Worm (Caenorhabditis elegans) whole organism, L3 larva: ENCODE measurements around the gene Y39A3CL.3.

Experiments used
- R02D3.7 ChIP-seq: fragments of 150-350 bp; optimal IDR thresholded peaks from 2 replicates; lab custom pipeline; 2014; ENCODE audit warnings: missing biosample characterization, missing genetic modification characterization
- ZK546.5 ChIP-seq: sonication (generic microtip); optimal IDR thresholded peaks from 2 replicates; lab custom pipeline; 2017; ENCODE audit warnings: missing biosample characterization, missing genetic modification characterization
- aly-2 ChIP-seq: fragments of 150-350 bp; optimal IDR thresholded peaks from 2 replicates; lab custom pipeline; 2014; ENCODE audit warnings: missing biosample characterization, missing genetic modification characterization
- ama-1 ChIP-seq: fragments of 150-350 bp; optimal IDR thresholded peaks from 2 replicates; lab custom pipeline; 2018
- ceh-16 ChIP-seq: sonication (generic microtip); optimal IDR thresholded peaks from 2 replicates; lab custom pipeline; 2017; ENCODE audit warnings: missing biosample characterization, missing genetic modification characterization
- ceh-28 ChIP-seq: fragments of 150-350 bp; optimal IDR thresholded peaks from 2 replicates; lab custom pipeline; 2014; ENCODE audit warnings: missing biosample characterization, missing genetic modification reagents, missing genetic modification characterization
- ceh-82 ChIP-seq: fragments of 150-350 bp; optimal IDR thresholded peaks from 2 replicates; lab custom pipeline; 2014; ENCODE audit warnings: missing biosample characterization, missing genetic modification characterization
- ceh-9 ChIP-seq: sonication (generic microtip); optimal IDR thresholded peaks from 2 replicates; lab custom pipeline; 2018; ENCODE audit warnings: missing biosample characterization, missing genetic modification characterization
- daf-12 ChIP-seq: fragments of 150-350 bp; optimal IDR thresholded peaks from 2 replicates; lab custom pipeline; 2014; ENCODE audit warnings: missing biosample characterization, missing genetic modification reagents, missing genetic modification characterization
- egl-27 ChIP-seq: sonication (generic microtip); optimal IDR thresholded peaks from 4 replicates; lab custom pipeline; 2017; ENCODE audit warnings: missing biosample characterization, missing genetic modification reagents, missing genetic modification characterization
- egl-5 ChIP-seq: fragments of 150-350 bp; optimal IDR thresholded peaks from 2 replicates; lab custom pipeline; 2017; ENCODE audit warnings: missing biosample characterization, missing genetic modification reagents, missing genetic modification characterization, inconsistent platforms
- elt-1 ChIP-seq: fragments of 150-350 bp; optimal IDR thresholded peaks from 2 replicates; lab custom pipeline; 2014; ENCODE audit warnings: missing biosample characterization, missing genetic modification characterization
- elt-2 ChIP-seq: sonication (generic microtip); optimal IDR thresholded peaks from 2 replicates; lab custom pipeline; 2016; ENCODE audit warnings: missing genetic modification reagents, mild to moderate bottlenecking, missing genetic modification characterization, missing compliant biosample characterization
- elt-3 ChIP-seq, 3 experiments: fragments of 150-350 bp in 1 of 3; sonication (generic microtip) in 2 of 3; optimal IDR thresholded peaks; 2 replicates in 2 of 3; 4 replicates in 1 of 3; lab custom pipeline; 2014 to 2017; ENCODE audit warnings: missing biosample characterization in 3 of 3, missing genetic modification characterization in 3 of 3
- eor-1 ChIP-seq, 2 experiments: fragments of 150-350 bp; optimal IDR thresholded peaks; 2 replicates each; lab custom pipeline; 2014 to 2018; ENCODE audit warnings: missing biosample characterization in 2 of 2, missing genetic modification characterization in 2 of 2
- fkh-10 ChIP-seq: sonication (generic microtip); optimal IDR thresholded peaks from 2 replicates; lab custom pipeline; 2017; ENCODE audit warnings: missing biosample characterization, missing genetic modification reagents, missing genetic modification characterization
- fkh-2 ChIP-seq: fragments of 150-350 bp; optimal IDR thresholded peaks from 2 replicates; lab custom pipeline; 2014; ENCODE audit warnings: missing biosample characterization, missing genetic modification reagents, missing genetic modification characterization
- fos-1 ChIP-seq: fragments of 150-350 bp; optimal IDR thresholded peaks from 2 replicates; lab custom pipeline; 2014; ENCODE audit warnings: missing biosample characterization, missing genetic modification characterization
- hmg-11 ChIP-seq: sonication (generic microtip); optimal IDR thresholded peaks from 2 replicates; lab custom pipeline; 2016; ENCODE audit warnings: missing genetic modification characterization, missing compliant biosample characterization
- jun-1 ChIP-seq: fragments of 150-350 bp; optimal IDR thresholded peaks from 2 replicates; lab custom pipeline; 2014; ENCODE audit warnings: missing biosample characterization, missing genetic modification reagents, missing genetic modification characterization
- lin-15B ChIP-seq: fragments of 150-350 bp; optimal IDR thresholded peaks from 2 replicates; lab custom pipeline; 2014; ENCODE audit warnings: missing biosample characterization, missing genetic modification characterization
- lin-39 ChIP-seq: fragments of 150-350 bp; optimal IDR thresholded peaks from 2 replicates; lab custom pipeline; 2018; ENCODE audit warnings: missing biosample characterization, missing genetic modification reagents, missing genetic modification characterization
- lsy-12 ChIP-seq: sonication (generic microtip); optimal IDR thresholded peaks from 2 replicates; lab custom pipeline; 2016; ENCODE audit warnings: mild to moderate bottlenecking, missing genetic modification characterization, missing compliant biosample characterization
- mdl-1 ChIP-seq: fragments of 150-350 bp; optimal IDR thresholded peaks from 2 replicates; lab custom pipeline; 2014; ENCODE audit warnings: missing biosample characterization, missing genetic modification characterization
- mml-1 ChIP-seq: fragments of 150-350 bp; sonication (generic microtip); optimal IDR thresholded peaks from 3 replicates; lab custom pipeline; 2014; ENCODE audit warnings: missing biosample characterization, missing genetic modification characterization
- nfya-1 ChIP-seq: sonication (generic microtip); optimal IDR thresholded peaks from 2 replicates; lab custom pipeline; 2017; ENCODE audit warnings: missing genetic modification characterization, mild to moderate bottlenecking, missing compliant biosample characterization, antibody characterized with exemption, moderate library complexity; ENCODE audit not compliant: insufficient read depth
- nhr-11 ChIP-seq: fragments of 150-350 bp; optimal IDR thresholded peaks from 2 replicates; lab custom pipeline; 2014; ENCODE audit warnings: missing biosample characterization, missing genetic modification characterization
- nhr-12 ChIP-seq: fragments of 150-350 bp; optimal IDR thresholded peaks from 2 replicates; lab custom pipeline; 2014; ENCODE audit warnings: missing biosample characterization, missing genetic modification characterization
- nhr-23 ChIP-seq: fragments of 150-350 bp; optimal IDR thresholded peaks from 2 replicates; lab custom pipeline; 2014; ENCODE audit warnings: missing biosample characterization, missing genetic modification reagents, missing genetic modification characterization
- nhr-237 ChIP-seq: fragments of 150-350 bp; optimal IDR thresholded peaks from 2 replicates; lab custom pipeline; 2014; ENCODE audit warnings: missing biosample characterization, missing genetic modification characterization
- nhr-25 ChIP-seq: sonication (generic microtip); optimal IDR thresholded peaks from 2 replicates; lab custom pipeline; 2017; ENCODE audit warnings: missing biosample characterization, missing genetic modification characterization
- nhr-28 ChIP-seq: fragments of 150-350 bp; optimal IDR thresholded peaks from 2 replicates; lab custom pipeline; 2014; ENCODE audit warnings: missing biosample characterization, missing genetic modification characterization
- nhr-43 ChIP-seq: sonication (generic microtip); optimal IDR thresholded peaks from 2 replicates; lab custom pipeline; 2016; ENCODE audit warnings: mild to moderate bottlenecking, missing genetic modification characterization, missing compliant biosample characterization; ENCODE audit not compliant: poor library complexity, severe bottlenecking
- nhr-67 ChIP-seq: fragments of 150-350 bp; optimal IDR thresholded peaks from 2 replicates; lab custom pipeline; 2014; ENCODE audit warnings: missing biosample characterization, missing genetic modification characterization
- nhr-76 ChIP-seq: fragments of 150-350 bp; sonication (generic microtip); optimal IDR thresholded peaks from 5 replicates; lab custom pipeline; 2014; ENCODE audit warnings: missing biosample characterization, missing genetic modification characterization
- nhr-77 ChIP-seq: fragments of 150-350 bp; optimal IDR thresholded peaks from 2 replicates; lab custom pipeline; 2014; ENCODE audit warnings: missing biosample characterization, missing genetic modification characterization
- pha-4 ChIP-seq: fragments of 150-350 bp; optimal IDR thresholded peaks from 2 replicates; lab custom pipeline; 2014; ENCODE audit warnings: missing biosample characterization, missing genetic modification reagents, missing genetic modification characterization
- pqm-1 ChIP-seq: fragments of 150-350 bp; optimal IDR thresholded peaks from 2 replicates; lab custom pipeline; 2017; ENCODE audit warnings: missing biosample characterization, missing genetic modification characterization, inconsistent platforms
- sea-2 ChIP-seq: fragments of 150-350 bp; sonication (generic microtip); optimal IDR thresholded peaks from 4 replicates; lab custom pipeline; 2014; ENCODE audit warnings: missing biosample characterization, missing genetic modification reagents, missing genetic modification characterization
- skn-1 ChIP-seq: fragments of 150-350 bp; optimal IDR thresholded peaks from 2 replicates; lab custom pipeline; 2014; ENCODE audit warnings: missing biosample characterization, missing genetic modification characterization
- snpc-4 ChIP-seq: fragments of 150-350 bp; optimal IDR thresholded peaks from 2 replicates; lab custom pipeline; 2014; ENCODE audit warnings: missing biosample characterization, missing genetic modification characterization
- tbx-2 ChIP-seq: sonication (generic microtip); optimal IDR thresholded peaks from 2 replicates; lab custom pipeline; 2016; ENCODE audit warnings: mild to moderate bottlenecking, missing genetic modification characterization, missing compliant biosample characterization
- unc-39 ChIP-seq: sonication (generic microtip); optimal IDR thresholded peaks from 4 replicates; lab custom pipeline; 2017; ENCODE audit warnings: missing biosample characterization, missing genetic modification characterization
- unc-62 ChIP-seq: fragments of 150-350 bp; sonication (generic microtip); optimal IDR thresholded peaks from 4 replicates; lab custom pipeline; 2014; ENCODE audit warnings: missing biosample characterization, missing genetic modification reagents, missing genetic modification characterization
- zag-1 ChIP-seq: fragments of 150-350 bp; optimal IDR thresholded peaks from 2 replicates; lab custom pipeline; 2014; ENCODE audit warnings: missing biosample characterization, missing genetic modification characterization
- ztf-11 ChIP-seq: fragments of 150-350 bp; optimal IDR thresholded peaks from 2 replicates; lab custom pipeline; 2014; ENCODE audit warnings: missing biosample characterization, missing genetic modification characterization
- ztf-4 ChIP-seq: fragments of 150-350 bp; optimal IDR thresholded peaks from 2 replicates; lab custom pipeline; 2014; ENCODE audit warnings: missing biosample characterization, missing genetic modification characterization

The Y39A3CL.3 gene

ce11 chrIII:1769993-1770392 lies 7.6 kb upstream of the Y39A3CL.3 start, which contains the start of gene tbx-43:
TSS of gene tbx-43 (minus strand) at chrIII:1770093.
- TF ChIP-seq egl-5 = no peak
- TF ChIP-seq daf-12 (tag; lab: Kevin White, UChicago) = no peak
- TF ChIP-seq, all 47 proteins: peak for 0

- TF ChIP-seq nhr-77 (tag; lab: Kevin White, UChicago) (no peak), nhr-28 (tag; lab: Kevin White, UChicago) (no peak), fkh-2 (no peak), jun-1 (no peak), daf-12 (tag; lab: Kevin White, UChicago) (no peak), hmg-11 (tag; lab: Kevin White, UChicago) (no peak), ceh-82 (no peak), pha-4 (tag; lab: Kevin White, UChicago) (no peak), lsy-12 (tag; lab: Kevin White, UChicago) (no peak), egl-27 (tag; lab: Kevin White, UChicago) (no peak), ama-1 (no peak), ZK546.5 (tag; lab: Kevin White, UChicago) (no peak), ztf-4 (tag; lab: Kevin White, UChicago) (no peak), nhr-237 (tag; lab: Kevin White, UChicago) (no peak), fkh-10 (GFP tag; lab: Kevin White, UChicago) (no peak)
- TF ChIP-seq, all 47 proteins: peak for 0
Measured at ce11 chrIII:1777969-1778368, 367 bp downstream of the Y39A3CL.3 start, which contains the start of gene Y39A3CL.4. TSS of gene Y39A3CL.4 (minus strand) at chrIII:1778069.

- peak; percentile 42 for TF ChIP-seq nhr-11
- TF ChIP-seq unc-62 (GFP tag; lab: Kevin White, UChicago) = no peak
- no peak for TF ChIP-seq ceh-16 (tag; lab: Kevin White, UChicago)
- TF ChIP-seq ztf-4 (tag; lab: Kevin White, UChicago) = no peak
- TF ChIP-seq lin-15B = peak; percentile 40
- no peak for TF ChIP-seq daf-12 (tag; lab: Kevin White, UChicago)
- no peak for TF ChIP-seq nhr-28 (tag; lab: Kevin White, UChicago)
- TF ChIP-seq R02D3.7 = no peak
- TF ChIP-seq fos-1 (tag; lab: Kevin White, UChicago) = no peak
- peak; percentile 56 for TF ChIP-seq lin-39 (tag; lab: Kevin White, UChicago)
- no peak for TF ChIP-seq ceh-9
- peak; percentile 15 for TF ChIP-seq tbx-2 (tag; lab: Kevin White, UChicago)
- TF ChIP-seq nhr-76 = no peak
- no peak for TF ChIP-seq nhr-67 (tag; lab: Kevin White, UChicago)
- no peak for TF ChIP-seq mdl-1 (tag; lab: Kevin White, UChicago)
- TF ChIP-seq ceh-82 = peak; percentile 33
- TF ChIP-seq snpc-4 (tag; lab: Kevin White, UChicago) = peak; percentile 5
- TF ChIP-seq ama-1 = no peak
- no peak for TF ChIP-seq unc-39 (tag; lab: Kevin White, UChicago)
- TF ChIP-seq fkh-10 (GFP tag; lab: Kevin White, UChicago) = peak; percentile 41
- TF ChIP-seq egl-27 (tag; lab: Kevin White, UChicago) = no peak
- no peak for TF ChIP-seq nhr-43 (tag; lab: Kevin White, UChicago)
- TF ChIP-seq nhr-25 = no peak
- no peak for TF ChIP-seq eor-1 (tag; optimal IDR thresholded peaks at IDR 0.05; lab: Kevin White, UChicago)
- no peak for TF ChIP-seq fkh-2
- no peak for TF ChIP-seq aly-2 (tag; lab: Kevin White, UChicago)
- no peak for TF ChIP-seq nhr-77 (tag; lab: Kevin White, UChicago)
- TF ChIP-seq ztf-11 (tag; lab: Kevin White, UChicago) = no peak
- TF ChIP-seq skn-1 (tag; lab: Kevin White, UChicago) = no peak
- no peak for TF ChIP-seq pqm-1 (tag; lab: Kevin White, UChicago)
- no peak for TF ChIP-seq hmg-11 (tag; lab: Kevin White, UChicago)
- no peak for TF ChIP-seq elt-2
- no peak for TF ChIP-seq nhr-23 (tag; lab: Kevin White, UChicago)
- TF ChIP-seq nfya-1 (tag; lab: Kevin White, UChicago) = peak; percentile 75
- no peak for TF ChIP-seq lsy-12 (tag; lab: Kevin White, UChicago)
- TF ChIP-seq mml-1 (tag; lab: Kevin White, UChicago) = no peak
- no peak for TF ChIP-seq pha-4 (tag; lab: Kevin White, UChicago)
- TF ChIP-seq sea-2 (GFP tag; lab: Kevin White, UChicago) = no peak
- TF ChIP-seq elt-3 (tag; optimal IDR thresholded peaks at IDR 0.05; lab: Kevin White, UChicago) = no peak
- TF ChIP-seq elt-1 = no peak
- no peak for TF ChIP-seq egl-5
- no peak for TF ChIP-seq nhr-12
- TF ChIP-seq nhr-237 (tag; lab: Kevin White, UChicago) = no peak
- TF ChIP-seq ZK546.5 (tag; lab: Kevin White, UChicago) = no peak
- TF ChIP-seq jun-1 = no peak
- no peak for TF ChIP-seq zag-1
- no peak for TF ChIP-seq ceh-28 (tag; lab: Kevin White, UChicago)
Measured at ce11 chrIII:1785776-1786175, 8.2 kb downstream of the Y39A3CL.3 start.
